Fruit fly (Drosophila melanogaster): ENCODE data around the gene mtTFB1.
A peak's percentile ranks its signal among the peaks of the same experiment; 100 is the strongest.

mtTFB1 gene

DNA sequence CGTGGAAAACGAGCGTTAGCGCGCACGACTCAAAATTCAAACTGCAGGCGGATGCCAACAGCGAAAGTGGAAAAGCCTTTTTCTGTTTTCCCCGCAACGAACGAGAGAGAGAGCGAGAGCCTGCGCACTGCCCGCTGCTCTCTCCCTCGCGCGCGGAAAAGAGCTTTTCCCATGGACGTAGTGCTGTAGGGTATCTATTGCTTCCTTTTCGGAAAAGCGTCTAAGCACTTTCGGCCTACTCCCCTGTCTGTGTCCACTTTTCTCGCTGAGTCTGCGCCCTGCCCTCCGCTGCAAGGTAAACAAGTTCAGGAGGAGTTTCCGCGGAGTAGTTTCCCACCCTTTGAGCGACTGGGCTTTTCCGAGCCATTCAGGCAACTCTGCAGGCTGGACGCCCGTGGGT is 28.5 kb upstream of the mtTFB1 start, which contains the start of gene CG32085 (continued):
- TF ChIP-seq CG6813 (GFP tag; optimal IDR thresholded peaks at IDR 0.05) (peak; percentile 50), CG18011 (GFP tag; optimal IDR thresholded peaks at IDR 0.05) (peak; percentile 51), emc (GFP tag; optimal IDR thresholded peaks at IDR 0.05) (no peak), ERR (GFP tag; optimal IDR thresholded peaks at IDR 0.05) (peak; percentile 28), Side (GFP tag; optimal IDR thresholded peaks at IDR 0.05) (peak; percentile 24), CG3726 (GFP tag; IDR thresholded peaks at IDR 0.05) (no peak), Hey (tag; optimal IDR thresholded peaks at IDR 0.05) (peak; percentile 40), Oaz (GFP tag; IDR thresholded peaks at IDR 0.05) (0 out of 2 replicates have a peak, but pooled peaks have one; percentile 16), CG34422 (GFP tag; IDR thresholded peaks at IDR 0.05) (peak; percentile 27; the same call in 1 of the 3 replicates), bigmax (GFP tag; optimal IDR thresholded peaks at IDR 0.05) (no peak), dimm (GFP tag; IDR thresholded peaks at IDR 0.05) (no peak), CG14441 (GFP tag; IDR thresholded peaks at IDR 0.05) (peak; percentile 69), pnt (GFP tag; optimal IDR thresholded peaks at IDR 0.05) (peak; percentile 40), CG12155 (GFP tag; optimal IDR thresholded peaks at IDR 0.05) (peak; percentile 60), CG12104 (GFP tag; optimal IDR thresholded peaks at IDR 0.05) (no peak), CG7556 (GFP tag; optimal IDR thresholded peaks at IDR 0.05) (peak; percentile 56), Six4 (GFP tag; optimal IDR thresholded peaks at IDR 0.05) (peak; percentile 25), shn (GFP tag; optimal IDR thresholded peaks at IDR 0.05) (peak; percentile 42), CG13123 (GFP tag; optimal IDR thresholded peaks at IDR 0.05) (no peak), lola (GFP tag; optimal IDR thresholded peaks at IDR 0.05) (no peak), CG11504 (tag; optimal IDR thresholded peaks at IDR 0.05) (peak; percentile 45), ATbp (GFP tag; optimal IDR thresholded peaks at IDR 0.05) (peak; percentile 26), mld (GFP tag; IDR thresholded peaks at IDR 0.05; ENCODE audit: partially characterized antibody) (0 out of 3 replicates have a peak, but pooled peaks have one; percentile 47), CG9215 (GFP tag; IDR thresholded peaks at IDR 0.05) (peak; percentile 48), Deaf1 (tag; optimal IDR thresholded peaks at IDR 0.05) (peak; percentile 62), CG9727 (GFP tag; optimal IDR thresholded peaks at IDR 0.05) (no peak), Rfx (GFP tag; IDR thresholded peaks at IDR 0.05) (peak; percentile 93), Ets97D (GFP tag; optimal IDR thresholded peaks at IDR 0.05) (peak; percentile 17), pum (GFP tag; optimal IDR thresholded peaks at IDR 0.05) (peak; percentile 52), ara (GFP tag; IDR thresholded peaks at IDR 0.05) (0 out of 2 replicates have a peak, but pooled peaks have one; percentile 30), CG13296 (GFP tag; optimal IDR thresholded peaks at IDR 0.05) (peak; percentile 61), zfh1 (GFP tag; IDR thresholded peaks at IDR 0.05) (peak; percentile 67; the same call in 2 of the 3 replicates), ssp (GFP tag; IDR thresholded peaks at IDR 0.05) (no peak), row (GFP tag; IDR thresholded peaks at IDR 0.05) (peak; percentile 74), Eip74EF (GFP tag; optimal IDR thresholded peaks at IDR 0.05) (no peak), BEAF-32 (GFP tag; optimal IDR thresholded peaks at IDR 0.05) (no peak), gro (GFP tag; optimal IDR thresholded peaks at IDR 0.05) (peak; percentile 8), sens-2 (GFP tag; IDR thresholded peaks at IDR 0.05) (no peak), mirr (GFP tag; optimal IDR thresholded peaks at IDR 0.05) (peak; percentile 10), CG12391 (tag; optimal IDR thresholded peaks at IDR 0.05) (peak; percentile 10), CG16815 (GFP tag; optimal IDR thresholded peaks at IDR 0.05) (peak; percentile 8), tup (GFP tag; optimal IDR thresholded peaks at IDR 0.05) (peak; percentile 27), CG3281 (GFP tag; optimal IDR thresholded peaks at IDR 0.05) (peak; percentile 66), Xbp1 (GFP tag; optimal IDR thresholded peaks at IDR 0.05) (peak; percentile 61), Dfd (GFP tag; optimal IDR thresholded peaks at IDR 0.05) (no peak), pan (optimal IDR thresholded peaks at IDR 0.05) (no peak), pan (GFP tag; optimal IDR thresholded peaks at IDR 0.05 in 1 of 2, IDR thresholded peaks at IDR 0.05 in 1 of 2) (peak in 1 of 2 experiments; percentile 54), usp (GFP tag; optimal IDR thresholded peaks at IDR 0.05) (no peak), CG1233 (GFP tag; optimal IDR thresholded peaks at IDR 0.05) (peak; percentile 29), E2f1 (GFP tag; IDR thresholded peaks at IDR 0.05) (peak; percentile 68), nau (GFP tag; optimal IDR thresholded peaks at IDR 0.05) (peak; percentile 26)

Data from whole organism, embryonic.